Fruit fly (Drosophila melanogaster) whole organism, embryonic: Measurements from ENCODE around the gene CG3534.

Experiments
- Asciz ChIP-seq: fragments of 200-800 bp; sonication (Bioruptor generic); optimal IDR thresholded peaks from 2 replicates; lab custom pipeline; 2017; ENCODE audit warnings: missing biosample characterization, mild to moderate bottlenecking, missing genetic modification characterization, missing genetic modification reagents
- B-H2 ChIP-seq: fragments of 200-800 bp; sonication (Bioruptor generic); optimal IDR thresholded peaks from 2 replicates; lab custom pipeline; 2018; ENCODE audit warnings: missing biosample characterization, mild to moderate bottlenecking, missing genetic modification characterization
- C15 ChIP-seq: fragments of 200-800 bp; sonication (Bioruptor generic); IDR thresholded peaks from 3 replicates; pipeline ENCODE4 v1.3.6; 2022; ENCODE audit warnings: missing biosample characterization, missing genetic modification characterization
- CG10209 ChIP-seq: fragments of 200-800 bp; sonication (Bioruptor generic); optimal IDR thresholded peaks from 3 replicates; lab custom pipeline; 2017; ENCODE audit warnings: missing biosample characterization, mild to moderate bottlenecking, missing genetic modification characterization, missing genetic modification reagents
- CG10321 ChIP-seq: fragments of 200-800 bp; sonication (Bioruptor generic); IDR thresholded peaks from 2 replicates; pipeline ENCODE4 v1.3.6; 2022; ENCODE audit warnings: missing biosample characterization, missing genetic modification characterization
- CG10462 ChIP-seq: fragments of 200-800 bp; sonication (Bioruptor generic); optimal IDR thresholded peaks from 2 replicates; lab custom pipeline; 2016; ENCODE audit warnings: missing biosample characterization, missing genetic modification characterization
- CG10543 ChIP-seq: fragments of 200-800 bp; sonication (Bioruptor generic); optimal IDR thresholded peaks from 3 replicates; lab custom pipeline; 2017; ENCODE audit warnings: missing biosample characterization, mild to moderate bottlenecking, missing genetic modification characterization, moderate library complexity
- CG11093 ChIP-seq: fragments of 200-800 bp; sonication (Bioruptor generic); IDR thresholded peaks from 3 replicates; pipeline ENCODE4 v1.3.6; 2022; ENCODE audit warnings: missing biosample characterization, missing genetic modification characterization
- CG11504 ChIP-seq: fragments of 200-800 bp; sonication (Bioruptor generic); optimal IDR thresholded peaks from 3 replicates; lab custom pipeline; 2019; ENCODE audit warnings: missing biosample characterization, mild to moderate bottlenecking, missing genetic modification characterization, moderate library complexity
- CG1233 ChIP-seq: fragments of 200-800 bp; sonication (Bioruptor generic); optimal IDR thresholded peaks from 4 replicates; lab custom pipeline; 2018; ENCODE audit warnings: missing biosample characterization, mild to moderate bottlenecking, missing genetic modification characterization
- CG14667 ChIP-seq: fragments of 200-800 bp; sonication (Bioruptor generic); IDR thresholded peaks from 2 replicates; pipeline ENCODE4 v1.3.6; 2022; ENCODE audit warnings: missing biosample characterization, missing genetic modification characterization
- CG16779 ChIP-seq: fragments of 200-800 bp; sonication (Bioruptor generic); IDR thresholded peaks from 2 replicates; pipeline ENCODE4 v1.3.6; 2022; ENCODE audit warnings: missing biosample characterization, missing genetic modification characterization
- CG17612 ChIP-seq: fragments of 200-800 bp; sonication (Bioruptor generic); IDR thresholded peaks from 2 replicates; pipeline ENCODE4 v1.3.6; 2022; ENCODE audit warnings: missing biosample characterization, missing genetic modification characterization
- CG2875 ChIP-seq: fragments of 200-800 bp; sonication (Bioruptor generic); optimal IDR thresholded peaks from 2 replicates; lab custom pipeline; 2017; ENCODE audit warnings: missing biosample characterization, mild to moderate bottlenecking, missing genetic modification characterization, missing genetic modification reagents
- CG31388 ChIP-seq: fragments of 200-800 bp; sonication (Bioruptor generic); optimal IDR thresholded peaks from 2 replicates; lab custom pipeline; 2016; ENCODE audit warnings: missing biosample characterization, missing genetic modification characterization
- CG3838 ChIP-seq: fragments of 200-800 bp; sonication (Bioruptor generic); optimal IDR thresholded peaks from 3 replicates; lab custom pipeline; 2016; ENCODE audit warnings: missing biosample characterization, missing genetic modification characterization
- CG3847 ChIP-seq: fragments of 200-800 bp; sonication (Bioruptor generic); IDR thresholded peaks from 2 replicates; pipeline ENCODE4 v1.3.6; 2022; ENCODE audit warnings: missing biosample characterization, missing genetic modification characterization
- CG4730 ChIP-seq: fragments of 200-800 bp; sonication (Bioruptor generic); IDR thresholded peaks from 2 replicates; pipeline ENCODE4 v1.3.6; 2022; ENCODE audit warnings: missing biosample characterization, missing genetic modification characterization
- CG6683 ChIP-seq: fragments of 200-800 bp; sonication (Bioruptor generic); optimal IDR thresholded peaks from 2 replicates; lab custom pipeline; 2017; ENCODE audit warnings: missing biosample characterization, mild to moderate bottlenecking, missing genetic modification characterization, missing genetic modification reagents
- CG7556 ChIP-seq: fragments of 200-800 bp; sonication (Bioruptor generic); optimal IDR thresholded peaks from 2 replicates; lab custom pipeline; 2017; ENCODE audit warnings: missing biosample characterization, mild to moderate bottlenecking, missing genetic modification characterization
- CG8281 ChIP-seq: fragments of 200-800 bp; sonication (Bioruptor generic); optimal IDR thresholded peaks from 2 replicates; lab custom pipeline; 2018; ENCODE audit warnings: missing biosample characterization, mild to moderate bottlenecking, missing genetic modification characterization, moderate library complexity
- CG9727 ChIP-seq: fragments of 200-800 bp; sonication (Bioruptor generic); optimal IDR thresholded peaks from 3 replicates; lab custom pipeline; 2017; ENCODE audit warnings: missing biosample characterization, mild to moderate bottlenecking, missing genetic modification characterization
- CrebB ChIP-seq: fragments of 200-800 bp; sonication (Bioruptor generic); optimal IDR thresholded peaks from 3 replicates; lab custom pipeline; 2018; ENCODE audit warnings: missing biosample characterization, mild to moderate bottlenecking, missing genetic modification characterization
- Dad ChIP-seq: fragments of 200-800 bp; sonication (Bioruptor generic); optimal IDR thresholded peaks from 3 replicates; lab custom pipeline; 2016; ENCODE audit warnings: missing biosample characterization, missing genetic modification characterization
- Dll ChIP-seq: fragments of 200-800 bp; sonication (Bioruptor generic); IDR thresholded peaks from 4 replicates; pipeline ENCODE4 v1.3.6; 2022; ENCODE audit warnings: missing biosample characterization, missing genetic modification characterization; ENCODE audit not compliant: partially characterized antibody
- E2f2 ChIP-seq: fragments of 200-800 bp; sonication (Bioruptor generic); IDR thresholded peaks from 2 replicates; pipeline ENCODE4 v1.3.6; 2022; ENCODE audit warnings: missing biosample characterization, missing genetic modification characterization
- Eip74EF ChIP-seq, 2 experiments: fragments of 200-800 bp in 1 of 2; fragments of >200 bp in 1 of 2; sonication (Bioruptor generic) in 1 of 2; optimal IDR thresholded peaks; 2 replicates each; lab custom pipeline; 2017 to 2019; ENCODE audit warnings: missing biosample characterization in 2 of 2, missing genetic modification characterization in 2 of 2, mild to moderate bottlenecking in 1 of 2, moderate library complexity in 1 of 2
- Hr39 ChIP-seq: fragments of >200 bp; optimal IDR thresholded peaks from 2 replicates; lab custom pipeline; 2017
- Kr ChIP-seq: fragments of 200-800 bp; sonication (Bioruptor generic); optimal IDR thresholded peaks from 2 replicates; lab custom pipeline; 2017; ENCODE audit warnings: missing biosample characterization, mild to moderate bottlenecking, missing genetic modification characterization
- Max ChIP-seq: fragments of 200-800 bp; sonication (Bioruptor generic); optimal IDR thresholded peaks from 2 replicates; lab custom pipeline; 2016; ENCODE audit warnings: missing biosample characterization, mild to moderate bottlenecking, missing genetic modification characterization
- NC2α ChIP-seq: fragments of 200-800 bp; sonication (Bioruptor generic); optimal IDR thresholded peaks from 2 replicates; lab custom pipeline; 2016; ENCODE audit warnings: missing biosample characterization, missing genetic modification characterization
- NFAT ChIP-seq: fragments of 200-800 bp; sonication (Bioruptor generic); IDR thresholded peaks from 2 replicates; pipeline ENCODE4 v1.3.6; 2022; ENCODE audit warnings: missing biosample characterization, missing genetic modification characterization
- Sin3A ChIP-seq: fragments of >200 bp; optimal IDR thresholded peaks from 2 replicates; lab custom pipeline; 2018
- Ssrp ChIP-seq: fragments of 200-800 bp; sonication (Bioruptor generic); optimal IDR thresholded peaks from 2 replicates; lab custom pipeline; 2018; ENCODE audit warnings: missing biosample characterization, mild to moderate bottlenecking, missing genetic modification characterization, moderate library complexity
- bbx ChIP-seq: fragments of 200-800 bp; sonication (Bioruptor generic); IDR thresholded peaks from 2 replicates; pipeline ENCODE4 v1.3.6; 2022; ENCODE audit warnings: missing biosample characterization, missing genetic modification characterization; ENCODE audit not compliant: partially characterized antibody
- bowl ChIP-seq: fragments of 200-800 bp; sonication (Bioruptor generic); IDR thresholded peaks from 2 replicates; pipeline ENCODE4 v1.3.6; 2022; ENCODE audit warnings: missing biosample characterization, missing genetic modification characterization
- caup ChIP-seq: fragments of 200-800 bp; sonication (Bioruptor generic); optimal IDR thresholded peaks from 3 replicates; lab custom pipeline; 2017; ENCODE audit warnings: missing biosample characterization, mild to moderate bottlenecking, missing genetic modification characterization, moderate library complexity; ENCODE audit not compliant: severe bottlenecking
- corto ChIP-seq: fragments of 200-800 bp; sonication (Bioruptor generic); optimal IDR thresholded peaks from 2 replicates; lab custom pipeline; 2016; ENCODE audit warnings: missing biosample characterization, mild to moderate bottlenecking, missing genetic modification characterization, moderate library complexity
- crc ChIP-seq: fragments of 200-800 bp; sonication (Bioruptor generic); optimal IDR thresholded peaks from 2 replicates; lab custom pipeline; 2016; ENCODE audit warnings: missing biosample characterization, missing genetic modification characterization
- fru ChIP-seq: fragments of >200 bp; optimal IDR thresholded peaks from 2 replicates; lab custom pipeline; 2017
- gt ChIP-seq: fragments of 200-800 bp; sonication (Bioruptor generic); IDR thresholded peaks from 2 replicates; pipeline ENCODE4 v1.3.6; 2022; ENCODE audit warnings: missing biosample characterization, missing genetic modification characterization
- ham ChIP-seq: fragments of 200-800 bp; sonication (Bioruptor generic); IDR thresholded peaks from 2 replicates; pipeline ENCODE4 v1.3.6; 2022; ENCODE audit warnings: missing biosample characterization, missing genetic modification characterization
- lilli ChIP-seq: fragments of 200-800 bp; sonication (Bioruptor generic); optimal IDR thresholded peaks from 3 replicates; lab custom pipeline; 2016; ENCODE audit warnings: missing biosample characterization, missing genetic modification characterization
- pb ChIP-seq: fragments of 200-800 bp; sonication (Bioruptor generic); optimal IDR thresholded peaks from 3 replicates; lab custom pipeline; 2016; ENCODE audit warnings: missing biosample characterization, missing genetic modification characterization
- pfk ChIP-seq: fragments of 200-800 bp; sonication (Bioruptor generic); optimal IDR thresholded peaks from 2 replicates; lab custom pipeline; 2018; ENCODE audit warnings: missing biosample characterization, mild to moderate bottlenecking, missing genetic modification characterization, moderate library complexity
- pum ChIP-seq: fragments of 200-800 bp; sonication (Bioruptor generic); optimal IDR thresholded peaks from 2 replicates; lab custom pipeline; 2016; ENCODE audit warnings: missing biosample characterization, missing genetic modification characterization
- repo ChIP-seq: fragments of 200-800 bp; sonication (Bioruptor generic); optimal IDR thresholded peaks from 2 replicates; lab custom pipeline; 2016; ENCODE audit warnings: missing biosample characterization, missing genetic modification characterization
- sens-2 ChIP-seq: fragments of 200-800 bp; sonication (Bioruptor generic); IDR thresholded peaks from 2 replicates; pipeline ENCODE4 v1.3.6; 2022; ENCODE audit warnings: missing biosample characterization, missing genetic modification characterization
- vnd ChIP-seq: fragments of 200-800 bp; sonication (Bioruptor generic); IDR thresholded peaks from 3 replicates; pipeline ENCODE4 v1.3.6; 2022; ENCODE audit warnings: missing biosample characterization, missing genetic modification characterization; ENCODE audit not compliant: partially characterized antibody

The CG3534 gene

DNA sequence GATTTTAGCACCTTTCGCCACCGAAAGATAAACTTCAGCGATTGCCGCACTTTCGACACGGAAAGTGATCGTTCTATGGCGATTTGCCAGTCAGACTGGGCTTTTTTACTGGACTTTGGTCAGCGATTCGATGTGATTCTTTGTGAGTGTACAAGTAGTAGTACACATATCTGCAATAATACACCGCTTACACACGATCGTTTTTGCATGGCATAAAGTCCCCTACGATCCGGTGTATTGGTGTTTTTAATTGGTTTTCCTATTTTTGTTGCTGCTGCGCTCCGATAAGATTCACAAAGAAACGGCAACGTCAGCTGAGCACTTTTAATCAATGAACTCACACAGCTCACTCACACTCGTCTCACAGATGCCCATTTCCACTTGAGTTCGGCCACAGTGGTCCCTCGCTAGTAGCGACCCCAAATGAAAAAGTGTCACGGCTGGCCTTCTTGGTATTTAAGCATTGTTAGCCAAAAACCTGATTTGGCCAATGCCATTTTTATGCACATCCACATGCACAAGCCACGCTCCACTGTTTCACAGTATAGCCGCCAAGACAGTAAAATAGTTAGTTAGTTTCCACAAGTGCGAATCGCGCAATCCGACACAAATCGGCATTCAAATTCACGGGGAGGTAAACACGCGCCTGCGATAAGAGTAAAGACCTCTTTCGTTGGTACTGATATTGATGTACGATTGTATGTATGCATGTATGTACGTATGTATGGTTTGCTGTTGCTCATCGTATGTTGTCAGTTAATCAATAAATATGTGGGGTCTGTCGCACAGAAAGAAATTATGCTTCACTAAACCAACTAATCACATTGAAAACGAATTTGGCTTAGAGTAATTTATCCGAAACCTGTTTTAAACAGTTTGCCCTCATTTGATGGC, 9.8 kb upstream of the CG3534 start (continued):
- TF ChIP-seq Dll: no peak
- TF ChIP-seq Max (GFP tag; lab: Kevin White, UChicago): peak; percentile 83
- peak; percentile 93 for TF ChIP-seq bowl
- peak; percentile 96 for TF ChIP-seq CG11093 (GFP tag; lab: Robert Waterston, UW)
- TF ChIP-seq CG16779: peak; percentile 97
- peak; percentile 98 for TF ChIP-seq CG10543
- peak; percentile 83 for TF ChIP-seq NC2α (GFP tag; lab: Kevin White, UChicago)
- TF ChIP-seq Hr39 (lab: Kevin White, UChicago): no peak
- TF ChIP-seq Kr: no peak
- peak; percentile 97 for TF ChIP-seq ham
- TF ChIP-seq CG1233 (GFP tag; lab: Kevin White, UChicago): peak; percentile 86
- peak; percentile 89 for TF ChIP-seq CG7556 (GFP tag; lab: Kevin White, UChicago)
- peak; percentile 69 for TF ChIP-seq CG10462 (GFP tag; lab: Kevin White, UChicago)
- no peak for TF ChIP-seq bbx (GFP tag; lab: Robert Waterston, UW)
- peak; percentile 91 for TF ChIP-seq CG6683 (GFP tag; lab: Kevin White, UChicago)
- peak; percentile 86 for TF ChIP-seq CG9727
- peak; percentile 80 for TF ChIP-seq E2f2 (GFP tag; lab: Robert Waterston, UW)
- TF ChIP-seq corto (GFP tag; lab: Kevin White, UChicago): peak; percentile 70
- peak; percentile 81 for TF ChIP-seq gt (GFP tag; lab: Robert Waterston, UW)
- TF ChIP-seq CG10321: peak; percentile 80
- TF ChIP-seq pb: peak; percentile 90
- peak; percentile 86 for TF ChIP-seq CG3838 (GFP tag; lab: Kevin White, UChicago)
- peak in 1 of 2 experiments; percentile 87 for TF ChIP-seq Eip74EF (GFP tag; optimal IDR thresholded peaks at IDR 0.05; lab: Kevin White, UChicago)
- peak; percentile 93 for TF ChIP-seq sens-2 (GFP tag; lab: Robert Waterston, UW)
- TF ChIP-seq crc (GFP tag; lab: Kevin White, UChicago): peak; percentile 92
- TF ChIP-seq Dad (GFP tag; lab: Kevin White, UChicago): peak; percentile 91
- TF ChIP-seq fru (lab: Kevin White, UChicago): no peak
- TF ChIP-seq CG17612 (GFP tag; lab: Robert Waterston, UW): peak; percentile 96
- TF ChIP-seq vnd (GFP tag; lab: Robert Waterston, UW): peak; percentile 55; the same call in 2 of the 3 replicates
- TF ChIP-seq CG2875: peak; percentile 47
- peak; percentile 93 for TF ChIP-seq pum
- TF ChIP-seq C15: peak; percentile 90
- TF ChIP-seq Ssrp (tag; lab: Kevin White, UChicago): peak; percentile 77
- peak; percentile 98 for TF ChIP-seq lilli
- TF ChIP-seq CG8281: peak; percentile 92
- peak; percentile 37 for TF ChIP-seq pfk (GFP tag; lab: Kevin White, UChicago)
- TF ChIP-seq CG31388 (GFP tag; lab: Kevin White, UChicago): peak; percentile 30
- TF ChIP-seq CG11504 (tag; lab: Kevin White, UChicago): peak; percentile 82
- TF ChIP-seq CG10209: peak; percentile 93
- TF ChIP-seq B-H2: peak; percentile 97
- no peak for TF ChIP-seq Sin3A (lab: Kevin White, UChicago)
- TF ChIP-seq Asciz (GFP tag; lab: Kevin White, UChicago): peak; percentile 25
- TF ChIP-seq NFAT (GFP tag; lab: Robert Waterston, UW): peak; percentile 99
- peak; percentile 87 for TF ChIP-seq repo (GFP tag; lab: Kevin White, UChicago)
- peak; percentile 98 for TF ChIP-seq CG3847 (GFP tag; lab: Robert Waterston, UW)
- TF ChIP-seq CG4730 (GFP tag; lab: Robert Waterston, UW): peak; percentile 95
- peak; percentile 92 for TF ChIP-seq CG14667 (GFP tag; lab: Robert Waterston, UW)
- peak; percentile 93 for TF ChIP-seq CrebB (tag; lab: Kevin White, UChicago)
- TF ChIP-seq caup (GFP tag; lab: Kevin White, UChicago): peak; percentile 95
